Fruit fly (Drosophila melanogaster) whole organism, embryonic: Measurements from ENCODE around the gene PlexA.

Source experiments
- Atf-2 ChIP-seq: fragments of 200-800 bp; sonication (Bioruptor generic); optimal IDR thresholded peaks from 2 replicates; lab custom pipeline; 2016; ENCODE audit warnings: missing biosample characterization, missing genetic modification characterization
- C15 ChIP-seq: fragments of 200-800 bp; sonication (Bioruptor generic); IDR thresholded peaks from 3 replicates; pipeline ENCODE4 v1.3.6; 2022; ENCODE audit warnings: missing biosample characterization, missing genetic modification characterization
- CG10267 ChIP-seq: fragments of 200-800 bp; sonication (Bioruptor generic); optimal IDR thresholded peaks from 2 replicates; lab custom pipeline; 2018; ENCODE audit warnings: missing biosample characterization, mild to moderate bottlenecking, missing genetic modification characterization, moderate library complexity
- CG10462 ChIP-seq: fragments of 200-800 bp; sonication (Bioruptor generic); optimal IDR thresholded peaks from 2 replicates; lab custom pipeline; 2016; ENCODE audit warnings: missing biosample characterization, missing genetic modification characterization
- CG12219 ChIP-seq: fragments of 200-800 bp; sonication (Bioruptor generic); optimal IDR thresholded peaks from 3 replicates; lab custom pipeline; 2018; ENCODE audit warnings: missing biosample characterization, mild to moderate bottlenecking, missing genetic modification characterization
- CG14441 ChIP-seq: fragments of 200-800 bp; sonication (Bioruptor generic); IDR thresholded peaks from 2 replicates; pipeline ENCODE4 v1.3.6; 2022; ENCODE audit warnings: missing biosample characterization, missing genetic modification characterization
- CG14860 ChIP-seq: fragments of 200-800 bp; sonication (Bioruptor generic); IDR thresholded peaks from 3 replicates; pipeline ENCODE4 v1.3.6; 2022; ENCODE audit warnings: missing biosample characterization, missing genetic modification characterization; ENCODE audit not compliant: partially characterized antibody
- CG15269 ChIP-seq: fragments of 200-800 bp; sonication (Bioruptor generic); optimal IDR thresholded peaks from 2 replicates; lab custom pipeline; 2018; ENCODE audit warnings: missing biosample characterization, mild to moderate bottlenecking, missing genetic modification characterization, moderate library complexity
- CG1602 ChIP-seq: fragments of 200-800 bp; sonication (Bioruptor generic); optimal IDR thresholded peaks from 3 replicates; lab custom pipeline; 2016; ENCODE audit warnings: missing biosample characterization, missing genetic modification characterization
- CG1603 ChIP-seq: fragments of 200-800 bp; sonication (Bioruptor generic); optimal IDR thresholded peaks from 2 replicates; lab custom pipeline; 2019; ENCODE audit warnings: missing biosample characterization, mild to moderate bottlenecking, missing genetic modification characterization, moderate library complexity
- CG17361 ChIP-seq: fragments of 200-800 bp; sonication (Bioruptor generic); IDR thresholded peaks from 3 replicates; pipeline ENCODE4 v1.3.6; 2022; ENCODE audit warnings: missing biosample characterization, missing genetic modification characterization
- CG17568 ChIP-seq: fragments of 200-800 bp; sonication (Bioruptor generic); optimal IDR thresholded peaks from 2 replicates; lab custom pipeline; 2018; ENCODE audit warnings: missing biosample characterization, mild to moderate bottlenecking, missing genetic modification characterization, moderate library complexity
- CG18262 ChIP-seq: fragments of 200-800 bp; optimal IDR thresholded peaks from 3 replicates; lab custom pipeline; 2019; ENCODE audit warnings: missing biosample characterization, mild to moderate bottlenecking, missing genetic modification characterization, moderate library complexity
- CG18599 ChIP-seq: fragments of 200-800 bp; sonication (Bioruptor generic); optimal IDR thresholded peaks from 3 replicates; lab custom pipeline; 2017; ENCODE audit warnings: missing biosample characterization, missing genetic modification characterization, mild to moderate bottlenecking, moderate library complexity, missing genetic modification reagents
- CG2120 ChIP-seq: fragments of 200-800 bp; sonication (Bioruptor generic); optimal IDR thresholded peaks from 3 replicates; lab custom pipeline; 2016; ENCODE audit warnings: missing biosample characterization, missing genetic modification characterization
- CG2199 ChIP-seq: fragments of 200-800 bp; sonication (Bioruptor generic); IDR thresholded peaks from 3 replicates; pipeline ENCODE4 v1.3.6; 2022; ENCODE audit warnings: missing biosample characterization, missing genetic modification characterization
- CG30020 ChIP-seq: fragments of 200-800 bp; optimal IDR thresholded peaks from 2 replicates; lab custom pipeline; 2019; ENCODE audit warnings: missing biosample characterization, mild to moderate bottlenecking, missing genetic modification characterization, moderate library complexity
- CG31388 ChIP-seq: fragments of 200-800 bp; sonication (Bioruptor generic); optimal IDR thresholded peaks from 2 replicates; lab custom pipeline; 2016; ENCODE audit warnings: missing biosample characterization, missing genetic modification characterization
- CG3281 ChIP-seq: fragments of 200-800 bp; sonication (Bioruptor generic); optimal IDR thresholded peaks from 3 replicates; lab custom pipeline; 2017; ENCODE audit warnings: missing biosample characterization, mild to moderate bottlenecking, missing genetic modification characterization
- CG3407 ChIP-seq: fragments of 200-800 bp; sonication (Bioruptor generic); optimal IDR thresholded peaks from 2 replicates; lab custom pipeline; 2018; ENCODE audit warnings: missing biosample characterization, mild to moderate bottlenecking, missing genetic modification characterization
- CG34376 ChIP-seq: fragments of 200-800 bp; sonication (Bioruptor generic); optimal IDR thresholded peaks from 2 replicates; lab custom pipeline; 2018; ENCODE audit warnings: missing biosample characterization, mild to moderate bottlenecking, missing genetic modification characterization
- CG4820 ChIP-seq: fragments of 200-800 bp; sonication (Bioruptor generic); optimal IDR thresholded peaks from 3 replicates; lab custom pipeline; 2016; ENCODE audit warnings: missing biosample characterization, missing genetic modification characterization
- CG5245 ChIP-seq: fragments of 200-800 bp; sonication (Bioruptor generic); optimal IDR thresholded peaks from 3 replicates; lab custom pipeline; 2016; ENCODE audit warnings: missing biosample characterization, missing genetic modification characterization
- CG5953 ChIP-seq: fragments of 200-800 bp; sonication (Bioruptor generic); IDR thresholded peaks from 2 replicates; pipeline ENCODE4 v1.3.6; 2022; ENCODE audit warnings: missing biosample characterization, missing genetic modification characterization
- CG7963 ChIP-seq: fragments of 200-800 bp; sonication (Bioruptor generic); IDR thresholded peaks from 3 replicates; pipeline ENCODE4 v1.3.6; 2022; ENCODE audit warnings: missing biosample characterization, missing genetic modification characterization; ENCODE audit not compliant: partially characterized antibody
- CG8290 ChIP-seq, 3 experiments: fragments of 200-800 bp; sonication (Bioruptor generic); optimal IDR thresholded peaks; 2 replicates each; lab custom pipeline; 2016 to 2019; ENCODE audit warnings: missing biosample characterization in 3 of 3, missing genetic modification characterization in 3 of 3, mild to moderate bottlenecking in 2 of 3, moderate library complexity in 1 of 3
- CG9437 ChIP-seq: fragments of 200-800 bp; sonication (Bioruptor generic); optimal IDR thresholded peaks from 2 replicates; lab custom pipeline; 2018; ENCODE audit warnings: missing biosample characterization, mild to moderate bottlenecking, missing genetic modification characterization
- D19B ChIP-seq: fragments of 200-800 bp; sonication (Bioruptor generic); optimal IDR thresholded peaks from 2 replicates; lab custom pipeline; 2017; ENCODE audit warnings: missing biosample characterization, mild to moderate bottlenecking, missing genetic modification characterization
- Dek ChIP-seq: fragments of 200-800 bp; sonication (Bioruptor generic); optimal IDR thresholded peaks from 3 replicates; lab custom pipeline; 2019; ENCODE audit warnings: missing biosample characterization, mild to moderate bottlenecking, missing genetic modification characterization, moderate library complexity
- Dfd ChIP-seq, 2 experiments: fragments of >200 bp; optimal IDR thresholded peaks; 2 replicates each; lab custom pipeline; 2017; ENCODE audit warnings: missing biosample characterization in 2 of 2, missing genetic modification characterization in 2 of 2
- Dref ChIP-seq: fragments of 200-800 bp; sonication (Bioruptor generic); IDR thresholded peaks from 2 replicates; pipeline ENCODE4 v1.3.6; 2022; ENCODE audit warnings: missing biosample characterization, missing genetic modification characterization
- ERR ChIP-seq: fragments of 200-800 bp; sonication (Bioruptor generic); optimal IDR thresholded peaks from 2 replicates; lab custom pipeline; 2016; ENCODE audit warnings: missing biosample characterization, missing genetic modification characterization
- Eip74EF ChIP-seq, 2 experiments: fragments of 200-800 bp in 1 of 2; fragments of >200 bp in 1 of 2; sonication (Bioruptor generic) in 1 of 2; optimal IDR thresholded peaks; 2 replicates each; lab custom pipeline; 2017 to 2019; ENCODE audit warnings: missing biosample characterization in 2 of 2, missing genetic modification characterization in 2 of 2, mild to moderate bottlenecking in 1 of 2, moderate library complexity in 1 of 2
- Lhr ChIP-seq: fragments of 200-800 bp; sonication (Bioruptor generic); optimal IDR thresholded peaks from 3 replicates; lab custom pipeline; 2017; ENCODE audit warnings: mild to moderate bottlenecking, missing biosample characterization, missing genetic modification reagents, missing genetic modification characterization
- MTF-1 ChIP-seq: fragments of 200-800 bp; sonication (Bioruptor generic); optimal IDR thresholded peaks from 2 replicates; lab custom pipeline; 2018; ENCODE audit warnings: missing biosample characterization, mild to moderate bottlenecking, missing genetic modification characterization, borderline replicate concordance
- Poxn ChIP-seq: fragments of 200-800 bp; sonication (Bioruptor generic); IDR thresholded peaks from 2 replicates; pipeline ENCODE4 v1.3.6; 2022; ENCODE audit warnings: missing biosample characterization, missing genetic modification characterization
- ase ChIP-seq: fragments of 200-800 bp; sonication (Bioruptor generic); IDR thresholded peaks from 3 replicates; pipeline ENCODE4 v1.3.6; 2022; ENCODE audit warnings: missing biosample characterization, missing genetic modification characterization
- cg ChIP-seq: fragments of 200-800 bp; sonication (Bioruptor generic); optimal IDR thresholded peaks from 3 replicates; lab custom pipeline; 2019; ENCODE audit warnings: missing biosample characterization, mild to moderate bottlenecking, missing genetic modification characterization, moderate library complexity
- exex ChIP-seq: fragments of 200-800 bp; sonication (Bioruptor generic); optimal IDR thresholded peaks from 4 replicates; lab custom pipeline; 2018; ENCODE audit warnings: missing biosample characterization, mild to moderate bottlenecking, missing genetic modification characterization, moderate library complexity
- fru ChIP-seq: fragments of >200 bp; optimal IDR thresholded peaks from 2 replicates; lab custom pipeline; 2017
- hbn ChIP-seq: fragments of 200-800 bp; sonication (Bioruptor generic); IDR thresholded peaks from 2 replicates; pipeline ENCODE4 v1.3.6; 2022; ENCODE audit warnings: missing biosample characterization, missing genetic modification characterization; ENCODE audit not compliant: partially characterized antibody
- hkb ChIP-seq, 2 experiments: fragments of 200-800 bp in 1 of 2; fragments of >200 bp in 1 of 2; sonication (Bioruptor generic) in 1 of 2; IDR thresholded peaks in 1 of 2; optimal IDR thresholded peaks in 1 of 2; 2 replicates each; pipeline versions ENCODE4 v1.3.6 to Lab custom; 2017 to 2022; ENCODE audit warnings: missing biosample characterization in 1 of 2, missing genetic modification characterization in 1 of 2
- klu ChIP-seq: fragments of 200-800 bp; sonication (Bioruptor generic); IDR thresholded peaks from 2 replicates; pipeline ENCODE4 v1.3.6; 2022; ENCODE audit warnings: missing biosample characterization, missing genetic modification characterization
- lilli ChIP-seq: fragments of 200-800 bp; sonication (Bioruptor generic); optimal IDR thresholded peaks from 3 replicates; lab custom pipeline; 2016; ENCODE audit warnings: missing biosample characterization, missing genetic modification characterization
- luna ChIP-seq: fragments of 200-800 bp; sonication (Bioruptor generic); optimal IDR thresholded peaks from 2 replicates; lab custom pipeline; 2016; ENCODE audit warnings: missing biosample characterization, missing genetic modification characterization
- mld ChIP-seq: fragments of 200-800 bp; sonication (Bioruptor generic); IDR thresholded peaks from 3 replicates; pipeline ENCODE4 v1.3.6; 2022; ENCODE audit warnings: missing biosample characterization, missing genetic modification characterization; ENCODE audit not compliant: partially characterized antibody
- nau ChIP-seq: fragments of 200-800 bp; sonication (Bioruptor generic); optimal IDR thresholded peaks from 3 replicates; lab custom pipeline; 2017; ENCODE audit warnings: missing biosample characterization, mild to moderate bottlenecking, missing genetic modification characterization, missing genetic modification reagents
- pfk ChIP-seq: fragments of 200-800 bp; sonication (Bioruptor generic); optimal IDR thresholded peaks from 2 replicates; lab custom pipeline; 2018; ENCODE audit warnings: missing biosample characterization, mild to moderate bottlenecking, missing genetic modification characterization, moderate library complexity
- psq ChIP-seq: fragments of 200-800 bp; sonication (Bioruptor generic); optimal IDR thresholded peaks from 2 replicates; lab custom pipeline; 2017; ENCODE audit warnings: missing biosample characterization, missing genetic modification characterization
- slp2 ChIP-seq: fragments of 200-800 bp; sonication (Bioruptor generic); optimal IDR thresholded peaks from 2 replicates; lab custom pipeline; 2016; ENCODE audit warnings: missing biosample characterization, missing genetic modification characterization

Gene PlexA

DNA sequence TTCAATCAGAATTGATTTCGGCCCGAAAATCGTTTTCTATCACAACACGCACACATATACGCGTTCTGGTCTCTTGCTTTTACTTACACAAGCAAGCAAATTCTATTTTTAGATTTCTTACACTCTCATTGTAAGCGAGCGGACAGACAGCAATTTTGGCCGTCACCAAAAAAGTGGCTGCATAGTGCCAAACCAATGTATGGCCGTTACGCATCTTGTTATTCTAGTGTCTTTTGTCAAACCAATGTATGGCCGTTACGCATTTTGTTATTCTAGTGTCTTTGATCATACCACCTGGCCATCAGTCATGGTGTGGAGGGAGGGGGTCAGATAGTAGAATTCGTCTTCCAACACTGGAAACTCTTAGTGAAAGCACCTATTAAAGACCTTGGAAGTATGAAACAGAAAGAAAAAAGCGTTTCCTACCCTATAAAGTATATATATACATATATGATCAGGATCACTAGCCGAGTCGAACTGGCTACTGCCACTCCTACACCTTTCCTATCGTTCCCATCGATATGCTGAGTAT lies 65.8 kb downstream of the PlexA start:
- TF ChIP-seq cg (GFP tag; lab: Kevin White, UChicago) (peak; percentile 53), fru (lab: Kevin White, UChicago) (no peak), hkb (optimal IDR thresholded peaks at IDR 0.05; lab: Kevin White, UChicago) (no peak), hkb (GFP tag; IDR thresholded peaks at IDR 0.05; lab: Robert Waterston, UW) (no peak), CG5953 (no peak), nau (peak; percentile 14), Eip74EF (GFP tag; optimal IDR thresholded peaks at IDR 0.05; lab: Kevin White, UChicago) (no peak), CG30020 (tag; lab: Kevin White, UChicago) (peak; percentile 83), CG8290 (GFP tag; optimal IDR thresholded peaks at IDR 0.05; lab: Kevin White, UChicago) (peak; percentile 85), CG8290 (tag; optimal IDR thresholded peaks at IDR 0.05; lab: Kevin White, UChicago) (peak in 1 of 2 experiments; percentile 36), CG10462 (GFP tag; lab: Kevin White, UChicago) (no peak), CG3407 (no peak), psq (no peak), CG5245 (GFP tag; lab: Kevin White, UChicago) (no peak), CG9437 (GFP tag; lab: Kevin White, UChicago) (no peak), Dfd (GFP tag; optimal IDR thresholded peaks at IDR 0.05; lab: Kevin White, UChicago) (no peak), CG15269 (tag; lab: Kevin White, UChicago) (no peak), luna (GFP tag; lab: Kevin White, UChicago) (no peak), mld (GFP tag; lab: Robert Waterston, UW) (no peak), CG34376 (GFP tag; lab: Kevin White, UChicago) (no peak), CG17568 (GFP tag; lab: Kevin White, UChicago) (no peak), pfk (GFP tag; lab: Kevin White, UChicago) (no peak), CG2120 (GFP tag; lab: Kevin White, UChicago) (no peak), CG14860 (no peak), hbn (GFP tag; lab: Robert Waterston, UW) (no peak), ase (GFP tag; lab: Robert Waterston, UW) (no peak), CG18262 (tag; lab: Kevin White, UChicago) (no peak), CG17361 (GFP tag; lab: Robert Waterston, UW) (no peak), C15 (GFP tag; lab: Robert Waterston, UW) (no peak), slp2 (GFP tag; lab: Kevin White, UChicago) (no peak), CG3281 (GFP tag; lab: Kevin White, UChicago) (no peak), Dek (tag; lab: Kevin White, UChicago) (no peak), CG10267 (tag; lab: Kevin White, UChicago) (peak; percentile 63), ERR (GFP tag; lab: Kevin White, UChicago) (no peak), Atf-2 (GFP tag; lab: Kevin White, UChicago) (no peak), CG1603 (tag; lab: Kevin White, UChicago) (peak; percentile 4), CG18599 (no peak), CG14441 (GFP tag; lab: Robert Waterston, UW) (no peak), D19B (no peak), CG7963 (GFP tag; lab: Robert Waterston, UW) (peak; percentile 49; the same call in 1 of the 3 replicates), CG12219 (no peak), lilli (GFP tag; lab: Kevin White, UChicago) (no peak), CG31388 (no peak), exex (no peak), MTF-1 (no peak), Poxn (GFP tag; lab: Robert Waterston, UW) (no peak), CG2199 (GFP tag; lab: Robert Waterston, UW) (peak; percentile 91), CG1602 (GFP tag; lab: Kevin White, UChicago) (no peak), Dref (GFP tag; lab: Robert Waterston, UW) (no peak), klu (no peak), Lhr (GFP tag; lab: Kevin White, UChicago) (no peak), CG4820 (GFP tag; lab: Kevin White, UChicago) (no peak)
